Worm (Caenorhabditis elegans): ENCODE results near the gene F23F1.10.

ce11 chrII:73892-74291, 32.1 kb upstream of the F23F1.10 start:
- TF ChIP-seq tra-4 (tag; optimal IDR thresholded peaks at IDR 0.05) = no peak
- no peak for TF ChIP-seq aly-1 (tag; optimal IDR thresholded peaks at IDR 0.05)
- TF ChIP-seq ama-1 (optimal IDR thresholded peaks at IDR 0.05) = no peak
- no peak for TF ChIP-seq hmbx-1 (tag; optimal IDR thresholded peaks at IDR 0.05)
- no peak for TF ChIP-seq scrt-1 (GFP tag; IDR thresholded peaks at IDR 0.05)
- TF ChIP-seq flt-1 (GFP tag; IDR thresholded peaks at IDR 0.05) = no peak
- no peak for TF ChIP-seq F13C5.2 (tag; optimal IDR thresholded peaks at IDR 0.05)
- no peak for TF ChIP-seq sea-1 (GFP tag; conservative IDR thresholded peaks at IDR 0.05)
- TF ChIP-seq ceh-13 (GFP tag; optimal IDR thresholded peaks at IDR 0.05) = no peak
- TF ChIP-seq hmg-4 (GFP tag; optimal IDR thresholded peaks at IDR 0.05) = no peak
- no peak for TF ChIP-seq ceh-36 (tag; optimal IDR thresholded peaks at IDR 0.05)
